Fruit fly (Drosophila melanogaster): ENCODE measurements around the gene Ge-1.

DNA sequence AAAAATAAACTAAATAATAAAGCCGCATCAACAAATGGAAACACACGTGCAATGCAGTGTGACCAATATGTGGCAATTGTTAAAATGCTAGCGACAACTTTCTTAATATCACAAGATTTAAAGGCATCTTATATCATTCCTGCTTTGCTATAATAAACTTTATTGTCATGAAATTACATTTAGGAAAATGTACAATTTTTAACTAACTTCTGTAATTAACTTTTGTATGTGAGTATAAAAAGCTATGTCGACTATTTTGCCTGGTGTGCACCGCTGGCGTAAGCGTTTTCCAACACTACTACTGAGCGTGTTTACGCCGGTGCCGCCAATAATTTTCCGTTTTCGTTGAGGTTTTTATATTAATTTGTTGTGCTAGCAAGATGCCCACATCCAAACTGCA, 22.8 kb upstream of the Ge-1 start, which contains the start of the genes Csl4 and Nup160:
- TF ChIP-seq CG17802 (tag; optimal IDR thresholded peaks at IDR 0.05): peak; percentile 2
- TF ChIP-seq CG30431 (GFP tag; optimal IDR thresholded peaks at IDR 0.05): peak; percentile 20
- peak; percentile 56; the same call in 1 of the 2 replicates for TF ChIP-seq wdn (GFP tag; IDR thresholded peaks at IDR 0.05)
- TF ChIP-seq crc (GFP tag; optimal IDR thresholded peaks at IDR 0.05): peak; percentile 57
- TF ChIP-seq lola (GFP tag; optimal IDR thresholded peaks at IDR 0.05): peak in 1 of 3 experiments; percentile 67
- peak; percentile 67 for TF ChIP-seq pzg (GFP tag; optimal IDR thresholded peaks at IDR 0.05)
- TF ChIP-seq CG9797 (GFP tag; optimal IDR thresholded peaks at IDR 0.05): peak; percentile 62
- peak; percentile 36; the same call in 1 of the 3 replicates for TF ChIP-seq B-H1 (GFP tag; IDR thresholded peaks at IDR 0.05)
- peak; percentile 65 for TF ChIP-seq Abd-B (GFP tag; optimal IDR thresholded peaks at IDR 0.05)
- TF ChIP-seq Sox100B (GFP tag; optimal IDR thresholded peaks at IDR 0.05): no peak
- TF ChIP-seq CG4730 (GFP tag; IDR thresholded peaks at IDR 0.05): no peak; the same call in 1 of the 2 replicates
- TF ChIP-seq luna (GFP tag; optimal IDR thresholded peaks at IDR 0.05): peak; percentile 54

Measured in whole organism, embryonic.